Worm (Caenorhabditis elegans) whole organism, L2 larva: ENCODE results near the gene T23B12.5.

Experiments
- ama-1 ChIP-seq: fragments of 150-350 bp; optimal IDR thresholded peaks from 2 replicates; lab custom pipeline; 2018; ENCODE audit warnings: inconsistent platforms
- ceh-82 ChIP-seq: fragments of 150-350 bp; optimal IDR thresholded peaks from 2 replicates; lab custom pipeline; 2014; ENCODE audit warnings: missing biosample characterization, missing genetic modification characterization
- elt-3 ChIP-seq: sonication (generic microtip); optimal IDR thresholded peaks from 2 replicates; lab custom pipeline; 2017; ENCODE audit warnings: missing biosample characterization, missing genetic modification characterization
- lin-13 ChIP-seq: fragments of 150-350 bp; optimal IDR thresholded peaks from 2 replicates; lab custom pipeline; 2014; ENCODE audit warnings: missing biosample characterization, missing genetic modification reagents, missing genetic modification characterization
- lsy-2 ChIP-seq, 2 experiments: fragments of 150-350 bp in 1 of 2; sonication (generic microtip) in 1 of 2; optimal IDR thresholded peaks; 2 replicates each; lab custom pipeline; 2014 to 2017; ENCODE audit warnings: missing biosample characterization in 2 of 2, missing genetic modification characterization in 2 of 2

DNA sequence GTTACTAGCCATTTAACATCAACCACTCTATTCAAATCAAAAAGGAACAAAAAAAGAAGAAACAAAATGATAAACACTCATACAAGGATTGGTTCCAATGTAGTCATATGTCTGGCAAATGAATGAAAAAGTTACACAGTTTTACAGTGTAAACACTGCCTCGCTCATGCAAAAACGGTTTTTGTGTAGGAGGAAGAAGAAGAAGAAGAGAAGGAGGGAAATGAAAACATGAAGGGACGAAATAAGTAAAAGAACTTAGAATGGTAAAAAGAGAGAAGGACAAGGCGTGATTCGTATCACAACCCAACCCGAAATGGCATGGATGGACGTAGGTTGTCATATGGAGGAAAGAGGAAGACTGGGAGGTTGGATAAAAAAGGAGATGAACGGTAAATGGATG is 40.9 kb downstream of the T23B12.5 start:
- TF ChIP-seq elt-3 (tag; lab: Kevin White, UChicago) (no peak), lsy-2 (tag; optimal IDR thresholded peaks at IDR 0.05; lab: Kevin White, UChicago) (no peak), lin-13 (no peak), ama-1 (lab: Kevin White, UChicago) (no peak), ceh-82 (no peak)
